Worm (Caenorhabditis elegans) whole organism, mixed stage, embryonic: ENCODE results near the gene Y110A2AL.1.

Source experiments
- lsy-2 ChIP-seq: fragments of 150-350 bp; optimal IDR thresholded peaks from 2 replicates; lab custom pipeline; 2014; ENCODE audit warnings: missing biosample characterization, missing genetic modification characterization
- nhr-28 ChIP-seq: fragments of 150-350 bp; optimal IDR thresholded peaks from 2 replicates; lab custom pipeline; 2014; ENCODE audit warnings: missing biosample characterization, missing genetic modification characterization
- snpc-4 ChIP-seq: fragments of 150-350 bp; optimal IDR thresholded peaks from 2 replicates; lab custom pipeline; 2014; ENCODE audit warnings: missing biosample characterization, missing genetic modification characterization

DNA sequence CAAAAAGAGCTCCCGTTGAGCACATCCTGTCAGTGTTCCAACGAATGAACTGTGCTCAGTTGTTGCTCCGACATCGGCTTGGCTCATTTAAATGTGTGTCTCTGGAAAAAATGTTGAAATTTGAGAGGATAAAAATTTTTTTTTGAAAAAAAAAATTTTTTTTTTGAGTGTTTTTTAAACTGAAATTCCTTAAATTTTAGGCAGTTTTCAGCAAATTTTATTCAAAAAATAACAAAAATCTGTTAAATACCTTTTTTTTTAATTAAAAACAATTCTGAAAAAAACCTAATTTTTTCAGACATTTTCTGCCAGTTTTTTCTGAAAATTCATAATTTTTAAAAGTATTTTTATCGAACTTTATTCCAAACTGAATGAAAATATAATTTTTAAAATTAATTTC lies 9.9 kb downstream of the Y110A2AL.1 start, which contains the start of gene pigw-1:
- no peak for TF ChIP-seq nhr-28 (tag; lab: Kevin White, UChicago)
- TF ChIP-seq snpc-4, result no peak
- no peak for TF ChIP-seq lsy-2 (tag; lab: Kevin White, UChicago)
